Worm (Caenorhabditis elegans) whole organism, L1 larva: ENCODE measurements around the gene ZK792.5.

ENCODE experiments used
- C16A3.4 ChIP-seq: fragments of 150-350 bp; optimal IDR thresholded peaks from 2 replicates; lab custom pipeline; 2014; ENCODE audit warnings: missing biosample characterization, missing genetic modification characterization
- egl-13 ChIP-seq: sonication (generic microtip); optimal IDR thresholded peaks from 2 replicates; lab custom pipeline; 2016; ENCODE audit warnings: missing genotype, missing genetic modification reagents, missing genetic modification characterization, missing compliant biosample characterization
- elt-2 ChIP-seq: sonication (generic microtip); optimal IDR thresholded peaks from 2 replicates; lab custom pipeline; 2016; ENCODE audit warnings: missing genetic modification characterization, mild to moderate bottlenecking, inconsistent platforms, missing compliant biosample characterization, missing genetic modification reagents
- irx-1 ChIP-seq: sonication (generic microtip); optimal IDR thresholded peaks from 2 replicates; lab custom pipeline; 2016; ENCODE audit warnings: missing genetic modification characterization, missing compliant biosample characterization
- nhr-11 ChIP-seq: fragments of 150-350 bp; optimal IDR thresholded peaks from 2 replicates; lab custom pipeline; 2014; ENCODE audit warnings: missing biosample characterization, missing genetic modification characterization
- snpc-4 ChIP-seq: fragments of 150-350 bp; optimal IDR thresholded peaks from 2 replicates; lab custom pipeline; 2014; ENCODE audit warnings: missing biosample characterization, missing genetic modification characterization
- unc-62 ChIP-seq: fragments of 150-350 bp; optimal IDR thresholded peaks from 2 replicates; lab custom pipeline; 2014; ENCODE audit warnings: missing biosample characterization, missing genetic modification reagents, missing genetic modification characterization
- zip-4 ChIP-seq: fragments of 200-800 bp; sonication (Bioruptor generic); optimal IDR thresholded peaks from 2 replicates; lab custom pipeline; 2018; ENCODE audit warnings: mild to moderate bottlenecking, missing genetic modification characterization, moderate library complexity, missing compliant biosample characterization
- ztf-4 ChIP-seq: fragments of 150-350 bp; optimal IDR thresholded peaks from 2 replicates; lab custom pipeline; 2014; ENCODE audit warnings: missing biosample characterization, missing genetic modification characterization

ZK792.5 gene

ce11 chrIV:11635437-11636408 is 52.2 kb downstream of the ZK792.5 start, which contains the start of gene mars-1 (continued):
- no peak for TF ChIP-seq nhr-11 (tag; lab: Kevin White, UChicago)
- no peak for TF ChIP-seq zip-4
- no peak for TF ChIP-seq unc-62
- peak; percentile 89 for TF ChIP-seq C16A3.4 (tag; lab: Kevin White, UChicago)
- TF ChIP-seq ztf-4 (tag; lab: Kevin White, UChicago), result peak; percentile 4
- TF ChIP-seq egl-13, result peak; percentile 56
- peak; percentile 17 for TF ChIP-seq snpc-4 (tag; lab: Kevin White, UChicago)
- peak; percentile 64 for TF ChIP-seq irx-1
- TF ChIP-seq elt-2 (tag; lab: Kevin White, UChicago), result peak; percentile 16
